Fruit fly (Drosophila melanogaster): ENCODE results near the gene CG13856.
A peak's percentile ranks its signal among the peaks of the same experiment; 100 is the strongest.

CG13856 gene

dm6 chr3R:22410537-22411360 is 8.3 kb downstream of the CG13856 start, which contains the start of the genes CG13850 and lqfR (continued):
- TF ChIP-seq insv (GFP tag; optimal IDR thresholded peaks at IDR 0.05), result peak in 1 of 2 experiments; percentile 16
- peak; percentile 76 for TF ChIP-seq lab (GFP tag; optimal IDR thresholded peaks at IDR 0.05)
- peak; percentile 81 for TF ChIP-seq CG9609 (GFP tag; optimal IDR thresholded peaks at IDR 0.05)
- TF ChIP-seq Fer1 (GFP tag; optimal IDR thresholded peaks at IDR 0.05), result no peak
- no peak for TF ChIP-seq ash1 (GFP tag; optimal IDR thresholded peaks at IDR 0.05)
- peak; percentile 52; the same call in 1 of the 2 replicates for TF ChIP-seq CG31441 (GFP tag; IDR thresholded peaks at IDR 0.05)
- TF ChIP-seq slp2 (GFP tag; optimal IDR thresholded peaks at IDR 0.05), result peak; percentile 72
- peak; percentile 55 for TF ChIP-seq pzg (GFP tag; optimal IDR thresholded peaks at IDR 0.05)
- no peak for TF ChIP-seq CG6791 (GFP tag; IDR thresholded peaks at IDR 0.05; ENCODE audit: partially characterized antibody)
- peak; percentile 41; the same call in 1 of the 2 replicates for TF ChIP-seq CG31224 (GFP tag; IDR thresholded peaks at IDR 0.05)
- TF ChIP-seq CG15514 (GFP tag; optimal IDR thresholded peaks at IDR 0.05), result peak; percentile 73
- peak; percentile 71 for TF ChIP-seq Elba2 (GFP tag; optimal IDR thresholded peaks at IDR 0.05)
- TF ChIP-seq danr (GFP tag; IDR thresholded peaks at IDR 0.05), result no peak
- TF ChIP-seq lbe (GFP tag; optimal IDR thresholded peaks at IDR 0.05), result peak; percentile 38
- peak; percentile 45; the same call in 1 of the 2 replicates for TF ChIP-seq Xrp1 (GFP tag; IDR thresholded peaks at IDR 0.05)
- peak in 1 of 3 experiments; percentile 73 for TF ChIP-seq lola (GFP tag; optimal IDR thresholded peaks at IDR 0.05)
- TF ChIP-seq nmo (GFP tag; optimal IDR thresholded peaks at IDR 0.05), result peak; percentile 87
- TF ChIP-seq prd (optimal IDR thresholded peaks at IDR 0.05), result no peak
- TF ChIP-seq prd (GFP tag; IDR thresholded peaks at IDR 0.05), result peak; percentile 60; the same call in 2 of the 3 replicates
- no peak for TF ChIP-seq CG5180 (GFP tag; optimal IDR thresholded peaks at IDR 0.05)
- TF ChIP-seq CG13775 (GFP tag; optimal IDR thresholded peaks at IDR 0.05), result peak; percentile 84
- peak; percentile 79 for TF ChIP-seq Abd-B (GFP tag; optimal IDR thresholded peaks at IDR 0.05)
- TF ChIP-seq stwl (tag; optimal IDR thresholded peaks at IDR 0.05), result peak; percentile 66
- TF ChIP-seq CG10959 (GFP tag; IDR thresholded peaks at IDR 0.05), result no peak
- TF ChIP-seq CG7928 (GFP tag; optimal IDR thresholded peaks at IDR 0.05), result peak; percentile 22
- no peak for TF ChIP-seq Blimp-1 (GFP tag; optimal IDR thresholded peaks at IDR 0.05)
- TF ChIP-seq Sin3A (optimal IDR thresholded peaks at IDR 0.05), result peak; percentile 80
- TF ChIP-seq Ets65A (GFP tag), result peak; percentile 99
- TF ChIP-seq CG17385 (GFP tag; optimal IDR thresholded peaks at IDR 0.05), result peak; percentile 67
- no peak for TF ChIP-seq fd64A (GFP tag; optimal IDR thresholded peaks at IDR 0.05)
- TF ChIP-seq Dfd (GFP tag; optimal IDR thresholded peaks at IDR 0.05), result no peak
- peak; percentile 8 for TF ChIP-seq psq (GFP tag; optimal IDR thresholded peaks at IDR 0.05)
- peak; percentile 71 for TF ChIP-seq Camta (GFP tag; optimal IDR thresholded peaks at IDR 0.05)
- TF ChIP-seq CG7271 (tag; optimal IDR thresholded peaks at IDR 0.05), result no peak
- peak; percentile 2 for TF ChIP-seq salm (tag; optimal IDR thresholded peaks at IDR 0.05)
- TF ChIP-seq C15 (GFP tag; IDR thresholded peaks at IDR 0.05), result no peak
- no peak for TF ChIP-seq CG12071 (GFP tag; optimal IDR thresholded peaks at IDR 0.05)
- TF ChIP-seq CG10147 (GFP tag; optimal IDR thresholded peaks at IDR 0.05), result peak; percentile 6
- TF ChIP-seq zen (tag; optimal IDR thresholded peaks at IDR 0.05), result peak; percentile 29
- peak; percentile 76 for TF ChIP-seq Tbp (GFP tag; optimal IDR thresholded peaks at IDR 0.05)
- TF ChIP-seq GATAe (GFP tag; conservative IDR thresholded peaks at IDR 0.05), result no peak
- no peak for TF ChIP-seq gsb-n (tag; optimal IDR thresholded peaks at IDR 0.05)
- no peak for TF ChIP-seq tio (GFP tag; optimal IDR thresholded peaks at IDR 0.05)
- TF ChIP-seq eve (GFP tag; optimal IDR thresholded peaks at IDR 0.05), result no peak
- TF ChIP-seq crc (GFP tag; optimal IDR thresholded peaks at IDR 0.05), result peak; percentile 56
- peak; percentile 39 for TF ChIP-seq NK7.1 (GFP tag; optimal IDR thresholded peaks at IDR 0.05)
- no peak for TF ChIP-seq Doc2 (GFP tag; IDR thresholded peaks at IDR 0.05)
- no peak for TF ChIP-seq pros (GFP tag; optimal IDR thresholded peaks at IDR 0.05)
- TF ChIP-seq gcm (GFP tag; optimal IDR thresholded peaks at IDR 0.05), result no peak
